Fruit fly (Drosophila melanogaster) ovary, adult (tissue): Measurements from ENCODE around the gene CG11964.

ENCODE experiments used
- CG17801 ChIP-seq: fragments of 200-800 bp; optimal IDR thresholded peaks from 2 replicates; lab custom pipeline; 2019; ENCODE audit warnings: missing biosample characterization, mild to moderate bottlenecking, missing genetic modification characterization, moderate library complexity; ENCODE audit not compliant: partially characterized antibody

CG11964 gene

dm6 chr3R:8944866-8945265 lies at the start of gene CG11964:
CG11964 (minus strand) TSS chr3R:8945020.
- TF ChIP-seq CG17801 (GFP tag; lab: Kevin White, UChicago): no peak

dm6 chr3R:8992928-8993579 lies 48.2 kb upstream of the CG11964 start, which contains the start of gene CG11975:
CG11975 (plus strand) TSS chr3R:8993253.
- peak; percentile 75 for TF ChIP-seq CG17801 (GFP tag; lab: Kevin White, UChicago)

DNA sequence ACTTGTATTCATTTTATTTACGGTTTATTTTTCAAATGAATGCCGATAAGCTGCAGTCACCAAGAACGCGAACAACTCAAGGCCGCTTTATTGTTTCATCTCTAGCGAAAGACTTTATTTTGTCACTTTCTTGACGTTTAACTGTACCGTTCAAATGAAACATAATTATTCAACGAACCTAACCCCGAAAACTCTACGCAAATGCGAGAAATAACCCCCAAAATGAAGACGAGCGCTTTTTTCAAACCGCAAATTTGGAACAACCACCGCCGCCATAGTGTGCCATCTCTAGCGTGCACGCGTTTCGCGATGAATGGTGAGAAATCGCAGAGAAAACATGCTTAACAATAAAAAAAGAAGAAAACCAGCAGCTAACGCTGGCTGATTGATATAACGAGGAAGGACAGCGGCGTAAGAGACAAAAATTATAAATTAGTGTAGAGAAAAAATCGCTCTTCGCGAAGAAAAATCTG lies 39.8 kb upstream of the CG11964 start, which contains the start of gene CG11970:
Gene CG11970, plus strand, starts transcription at position 117 of the 473 bp plus-strand sequence.
- peak; percentile 47 for TF ChIP-seq CG17801 (GFP tag; lab: Kevin White, UChicago)

DNA sequence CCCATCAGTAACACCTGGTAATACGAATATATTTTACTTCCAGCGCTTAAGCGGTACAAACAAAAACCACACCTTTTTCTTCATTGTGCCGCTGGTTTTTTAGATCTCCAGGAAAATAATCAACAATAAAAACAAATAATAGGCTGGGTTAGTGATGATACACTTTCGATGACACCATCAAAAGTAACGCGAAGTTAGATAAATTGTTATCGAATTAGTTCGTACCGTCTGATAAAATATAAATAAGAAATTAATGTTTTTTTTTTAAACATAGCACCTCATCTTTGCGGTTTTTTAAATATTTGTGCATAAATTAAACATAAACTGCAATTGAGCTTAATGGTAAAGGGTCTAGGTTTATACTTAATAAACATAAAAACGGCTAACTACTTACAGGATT lies 39.3 kb upstream of the CG11964 start, which contains the start of gene RagA-B:
Gene RagA-B, minus strand, starts transcription at position 175 of the 400 bp plus-strand sequence.
- TF ChIP-seq CG17801 (GFP tag; lab: Kevin White, UChicago): no peak

DNA sequence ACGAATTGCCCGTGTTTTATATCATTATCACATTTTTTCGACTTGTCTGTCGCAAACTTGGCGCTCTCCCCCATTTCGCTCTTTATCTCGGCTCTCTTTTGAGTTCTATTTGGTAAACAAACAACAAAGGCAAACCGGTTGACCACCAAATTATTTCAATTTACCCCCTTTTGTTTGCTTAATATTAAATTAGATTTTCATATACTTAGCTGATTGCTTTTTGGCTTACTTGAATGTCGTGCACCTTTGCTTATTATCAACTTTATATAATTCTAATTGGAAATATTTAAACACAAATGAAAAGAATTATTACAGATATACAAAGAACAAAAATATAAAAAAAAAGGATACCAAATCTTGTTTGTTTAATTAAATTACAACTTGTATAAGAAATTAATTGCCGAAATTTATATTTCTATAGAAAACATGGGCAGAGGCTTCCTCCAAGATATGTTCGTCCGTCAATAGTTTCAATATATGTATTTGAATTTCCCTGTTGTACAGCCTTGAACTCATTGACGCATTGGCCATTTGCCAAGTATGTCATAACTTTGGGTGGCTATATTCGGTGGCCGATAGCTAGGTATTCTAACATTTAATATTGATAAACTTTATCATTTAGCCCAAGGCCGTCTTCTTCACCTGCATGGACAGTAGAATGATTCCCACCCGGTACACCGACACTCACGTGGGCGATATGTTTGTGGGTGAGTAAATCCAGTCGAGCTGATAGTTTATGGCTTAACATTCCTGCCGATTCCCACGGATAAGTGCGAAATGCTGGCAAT lies 36.6 kb upstream of the CG11964 start:
- TF ChIP-seq CG17801 (GFP tag; lab: Kevin White, UChicago): no peak

DNA sequence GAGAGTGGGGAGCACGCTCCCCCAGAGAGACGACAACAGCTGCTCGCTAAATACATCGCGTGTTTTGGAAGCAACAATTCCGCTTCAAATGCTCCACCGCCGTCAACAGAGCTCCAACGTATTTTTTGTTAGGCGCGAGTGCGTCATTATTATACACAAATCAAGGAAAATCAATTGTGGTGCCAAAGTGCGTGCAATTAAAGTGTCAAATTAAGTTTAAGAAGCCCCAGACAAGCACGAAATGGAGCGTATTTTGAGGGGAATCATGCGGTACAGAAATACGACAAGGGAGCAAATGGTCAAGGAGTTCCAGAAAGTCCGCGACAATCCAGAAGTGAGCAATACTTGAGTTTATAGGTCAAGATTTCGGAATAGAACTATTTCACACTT lies 36.0 kb upstream of the CG11964 start, which contains the start of gene CAHbeta:
Gene CAHbeta, plus strand, starts transcription at position 85 of the 390 bp plus-strand sequence.
- TF ChIP-seq CG17801 (GFP tag; lab: Kevin White, UChicago): peak; percentile 72

dm6 chr3R:8979850-8980775 lies 35.3 kb upstream of the CG11964 start:
- no peak for TF ChIP-seq CG17801 (GFP tag; lab: Kevin White, UChicago)

DNA sequence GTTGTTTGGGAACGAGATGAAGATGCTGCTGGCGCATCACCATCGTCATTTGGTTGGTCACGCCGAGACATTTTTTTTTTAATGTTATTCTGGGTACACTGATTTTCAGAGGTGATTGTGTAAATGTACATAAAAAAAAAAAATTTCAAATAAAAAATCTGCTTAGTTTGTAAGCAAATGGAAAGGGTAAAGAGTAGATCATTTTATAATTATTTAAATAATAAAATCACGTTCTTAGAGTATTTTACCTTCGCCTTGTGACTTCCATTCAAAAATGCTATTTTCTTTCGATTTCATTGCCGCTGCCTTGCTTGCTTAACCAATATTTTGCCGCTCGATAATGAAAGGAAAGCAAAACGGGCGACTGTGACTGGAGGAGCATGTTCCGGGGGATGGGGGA lies 33.9 kb upstream of the CG11964 start:
- no peak for TF ChIP-seq CG17801 (GFP tag; lab: Kevin White, UChicago)

dm6 chr3R:8976073-8976593 lies 31.3 kb upstream of the CG11964 start:
- TF ChIP-seq CG17801 (GFP tag; lab: Kevin White, UChicago): no peak

DNA sequence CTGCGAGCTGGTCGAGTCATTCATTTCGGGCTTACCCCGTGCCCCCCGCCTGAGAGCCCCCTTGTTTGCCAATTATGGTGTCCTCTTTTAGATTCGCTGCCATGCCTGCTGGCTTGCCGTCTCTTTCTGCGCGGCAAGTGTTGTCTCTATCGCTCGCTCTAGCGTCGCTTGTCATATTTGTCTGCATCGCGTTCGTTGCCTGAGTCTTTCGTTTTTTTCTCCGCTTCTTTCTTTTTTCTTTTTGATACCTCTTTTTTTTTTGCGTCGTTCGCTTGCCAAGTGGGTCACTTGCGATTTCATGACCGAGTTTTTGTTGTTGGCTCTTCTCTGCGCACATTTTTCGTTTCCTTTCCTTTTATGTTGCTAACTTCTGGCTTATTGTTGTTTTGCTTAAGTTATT lies 27.0 kb upstream of the CG11964 start:
- TF ChIP-seq CG17801 (GFP tag; lab: Kevin White, UChicago): no peak

DNA sequence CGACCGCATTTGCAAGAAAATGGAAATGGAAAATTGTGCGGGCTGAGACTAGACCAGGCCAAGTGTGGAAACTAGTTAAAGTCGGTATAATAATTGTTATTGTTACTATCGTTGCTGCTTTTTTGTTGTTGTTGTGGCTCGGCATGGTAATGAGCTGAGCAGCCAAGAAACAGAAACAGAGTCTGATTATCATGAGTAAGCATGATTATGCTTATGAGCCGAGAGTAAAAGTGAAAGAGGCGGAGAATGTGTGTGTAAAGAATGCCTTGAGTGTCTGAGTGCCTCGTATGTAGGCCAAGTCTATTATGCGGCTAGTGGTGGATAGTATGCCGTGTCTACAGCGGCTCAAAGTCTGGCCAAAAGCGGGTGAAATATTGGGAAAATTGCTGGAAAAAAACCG lies 25.9 kb upstream of the CG11964 start:
- no peak for TF ChIP-seq CG17801 (GFP tag; lab: Kevin White, UChicago)

- no peak for TF ChIP-seq CG17801 (GFP tag; lab: Kevin White, UChicago)
Observed at dm6 chr3R:8969926-8970306, 25.1 kb upstream of the CG11964 start.

DNA sequence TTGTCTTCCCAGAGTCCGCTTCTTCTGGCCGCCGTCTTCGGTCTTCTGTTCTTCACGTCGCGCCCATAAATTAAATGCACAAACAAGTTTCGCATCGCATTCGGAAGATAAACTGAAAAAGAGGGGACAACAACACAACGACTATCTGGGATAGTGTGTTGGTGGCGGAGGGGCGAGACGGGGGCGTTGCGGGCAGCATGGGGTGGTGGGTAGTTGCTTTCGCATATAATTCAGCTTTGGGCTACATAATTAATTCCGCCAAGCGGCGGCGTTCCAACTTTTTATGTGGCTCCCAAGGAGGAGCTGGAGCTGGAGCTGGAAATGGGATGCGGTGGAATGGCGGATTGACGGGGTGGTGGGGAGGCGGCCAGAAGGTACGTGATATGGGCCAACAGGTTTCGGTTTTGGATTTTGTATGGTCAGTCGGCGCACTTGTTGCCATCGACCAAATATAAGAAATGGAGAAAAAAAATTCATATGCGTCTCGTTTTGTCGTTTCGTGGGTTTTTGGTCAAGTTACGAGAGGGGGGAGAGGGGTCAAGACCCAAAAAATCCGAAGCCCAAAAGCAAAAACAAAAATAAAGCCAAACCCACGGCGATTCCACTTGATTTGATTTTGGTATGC lies 24.6 kb upstream of the CG11964 start:
- TF ChIP-seq CG17801 (GFP tag; lab: Kevin White, UChicago): no peak

DNA sequence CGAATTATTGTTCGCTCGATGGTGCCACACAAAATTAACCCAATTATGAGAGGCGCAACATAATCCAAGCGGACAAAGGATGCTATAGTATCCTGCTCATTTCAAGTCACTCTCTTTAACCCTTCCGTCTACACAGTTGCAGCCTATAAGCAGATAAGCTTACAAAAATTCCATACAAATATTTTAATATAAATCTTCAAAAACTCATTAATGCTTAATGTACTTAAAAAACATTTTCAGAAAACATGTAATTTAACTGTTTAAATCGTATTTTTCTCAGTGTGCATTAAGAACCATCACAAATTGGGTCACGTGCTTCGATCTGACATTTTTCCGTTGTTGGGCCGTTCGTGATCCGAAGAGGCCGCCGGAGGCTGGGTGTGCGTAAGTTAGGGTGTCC lies 24.0 kb upstream of the CG11964 start:
- TF ChIP-seq CG17801 (GFP tag; lab: Kevin White, UChicago): no peak
